Worm (Caenorhabditis elegans) whole organism, L1 larva: ENCODE measurements around the gene Y48E1B.8.

Experiments
- C04F5.9 ChIP-seq: sonication (generic microtip); optimal IDR thresholded peaks from 2 replicates; lab custom pipeline; 2016; ENCODE audit warnings: missing genetic modification characterization, missing compliant biosample characterization
- C16A3.4 ChIP-seq: fragments of 150-350 bp; optimal IDR thresholded peaks from 2 replicates; lab custom pipeline; 2014; ENCODE audit warnings: missing biosample characterization, missing genetic modification characterization
- F16B12.6 ChIP-seq: fragments of 150-350 bp; optimal IDR thresholded peaks from 2 replicates; lab custom pipeline; 2014; ENCODE audit warnings: missing biosample characterization, missing genetic modification characterization
- Y116A8C.19 ChIP-seq: sonication (generic microtip); optimal IDR thresholded peaks from 2 replicates; lab custom pipeline; 2016; ENCODE audit warnings: missing compliant biosample characterization, missing genetic modification characterization, borderline replicate concordance
- aha-1 ChIP-seq: fragments of 150-350 bp; optimal IDR thresholded peaks from 2 replicates; lab custom pipeline; 2014; ENCODE audit warnings: missing biosample characterization, missing genetic modification characterization
- alr-1 ChIP-seq: fragments of 200-800 bp; sonication (Bioruptor generic); optimal IDR thresholded peaks from 2 replicates; lab custom pipeline; 2018; ENCODE audit warnings: borderline replicate concordance, mild to moderate bottlenecking, missing genetic modification characterization, missing compliant biosample characterization
- ama-1 ChIP-seq: fragments of 150-350 bp; optimal IDR thresholded peaks from 2 replicates; lab custom pipeline; 2014
- ceh-8 ChIP-seq: fragments of 200-800 bp; sonication (Bioruptor generic); optimal IDR thresholded peaks from 2 replicates; lab custom pipeline; 2018; ENCODE audit warnings: mild to moderate bottlenecking, missing genetic modification characterization, moderate library complexity, missing compliant biosample characterization
- ceh-82 ChIP-seq, 3 experiments: fragments of 150-350 bp in 1 of 3; sonication (generic microtip) in 2 of 3; optimal IDR thresholded peaks; 2 replicates each; lab custom pipeline; 2014 to 2017; ENCODE audit warnings: missing biosample characterization in 3 of 3, missing genetic modification characterization in 3 of 3
- ces-1 ChIP-seq: fragments of 150-350 bp; optimal IDR thresholded peaks from 2 replicates; lab custom pipeline; 2014; ENCODE audit warnings: missing biosample characterization, missing genetic modification reagents, missing genetic modification characterization
- efl-1 ChIP-seq, 4 experiments: fragments of 150-350 bp; optimal IDR thresholded peaks in 3 of 4; peaks in 1 of 4; 1 replicate in 1 of 4; 2 replicates in 3 of 4; lab custom pipeline; 2014; ENCODE audit warnings: missing biosample characterization in 2 of 4, missing genetic modification characterization in 2 of 4, missing genetic modification reagents in 2 of 4
- egl-13 ChIP-seq: sonication (generic microtip); optimal IDR thresholded peaks from 2 replicates; lab custom pipeline; 2016; ENCODE audit warnings: missing genotype, missing genetic modification reagents, missing genetic modification characterization, missing compliant biosample characterization
- egl-27 ChIP-seq, 2 experiments: fragments of 150-350 bp in 1 of 2; sonication (generic microtip); optimal IDR thresholded peaks; 3 replicates each; lab custom pipeline; 2017 to 2018; ENCODE audit warnings: missing biosample characterization in 2 of 2, missing genetic modification characterization in 2 of 2, missing genetic modification reagents in 2 of 2
- elt-2 ChIP-seq: sonication (generic microtip); optimal IDR thresholded peaks from 2 replicates; lab custom pipeline; 2016; ENCODE audit warnings: missing genetic modification characterization, mild to moderate bottlenecking, inconsistent platforms, missing compliant biosample characterization, missing genetic modification reagents
- elt-3 ChIP-seq, 6 experiments: fragments of 150-350 bp in 1 of 6; sonication (generic microtip); optimal IDR thresholded peaks; 2 replicates each; lab custom pipeline; 2017 to 2018; ENCODE audit warnings: missing biosample characterization in 6 of 6, missing genetic modification characterization in 6 of 6, inconsistent platforms in 1 of 6
- fkh-8 ChIP-seq: sonication (generic microtip); optimal IDR thresholded peaks from 2 replicates; lab custom pipeline; 2016; ENCODE audit warnings: mild to moderate bottlenecking, missing genetic modification characterization, missing compliant biosample characterization
- grh-1 ChIP-seq: fragments of 200-800 bp; sonication (Bioruptor generic); IDR thresholded peaks from 2 replicates; pipeline ENCODE4 v1.3.6; 2022; ENCODE audit warnings: missing genetic modification reagents, missing genetic modification characterization, missing compliant biosample characterization
- hlh-17 ChIP-seq: fragments of 200-800 bp; sonication (Bioruptor generic); optimal IDR thresholded peaks from 2 replicates; lab custom pipeline; 2018; ENCODE audit warnings: missing genetic modification characterization, mild to moderate bottlenecking, missing compliant biosample characterization, moderate library complexity, borderline replicate concordance
- hpl-2 ChIP-seq: fragments of 150-350 bp; optimal IDR thresholded peaks from 2 replicates; lab custom pipeline; 2014; ENCODE audit warnings: missing biosample characterization, missing genetic modification reagents, missing genetic modification characterization
- irx-1 ChIP-seq: sonication (generic microtip); optimal IDR thresholded peaks from 2 replicates; lab custom pipeline; 2016; ENCODE audit warnings: missing genetic modification characterization, missing compliant biosample characterization
- isw-1 ChIP-seq: fragments of 200-800 bp; sonication (Bioruptor generic); IDR thresholded peaks from 2 replicates; pipeline ENCODE4 v1.3.6; 2022; ENCODE audit warnings: missing genetic modification characterization, missing compliant biosample characterization
- jun-1 ChIP-seq: fragments of 150-350 bp; optimal IDR thresholded peaks from 2 replicates; lab custom pipeline; 2014; ENCODE audit warnings: missing biosample characterization, missing genetic modification reagents, missing genetic modification characterization
- lin-14 ChIP-seq: fragments of 200-800 bp; sonication (Bioruptor generic); optimal IDR thresholded peaks from 2 replicates; lab custom pipeline; 2018; ENCODE audit warnings: mild to moderate bottlenecking, missing genetic modification characterization, moderate library complexity, missing compliant biosample characterization
- lin-15B ChIP-seq: fragments of 150-350 bp; sonication (generic microtip); optimal IDR thresholded peaks from 3 replicates; lab custom pipeline; 2014; ENCODE audit warnings: missing biosample characterization, missing genetic modification characterization
- lin-35 ChIP-seq, 2 experiments: fragments of 150-350 bp; optimal IDR thresholded peaks; 2 replicates each; lab custom pipeline; 2014; ENCODE audit warnings: missing biosample characterization in 2 of 2, missing genetic modification characterization in 2 of 2, missing genetic modification reagents in 2 of 2
- lin-39 ChIP-seq: fragments of 150-350 bp; optimal IDR thresholded peaks from 2 replicates; lab custom pipeline; 2014; ENCODE audit warnings: missing biosample characterization, missing genetic modification reagents, missing genetic modification characterization
- mdl-1 ChIP-seq, 2 experiments: fragments of 150-350 bp; optimal IDR thresholded peaks; 2 replicates each; lab custom pipeline; 2014 to 2017; ENCODE audit warnings: missing biosample characterization in 2 of 2, missing genetic modification characterization in 2 of 2, inconsistent platforms in 1 of 2
- nhr-12 ChIP-seq: sonication (generic microtip); optimal IDR thresholded peaks from 2 replicates; lab custom pipeline; 2017; ENCODE audit warnings: missing biosample characterization, missing genetic modification characterization
- nhr-19 ChIP-seq: fragments of 200-800 bp; sonication (Bioruptor generic); conservative IDR thresholded peaks from 2 replicates; pipeline ENCODE4 v1.3.6; 2022; ENCODE audit warnings: missing genetic modification characterization, missing compliant biosample characterization
- nhr-20 ChIP-seq: sonication (generic microtip); optimal IDR thresholded peaks from 2 replicates; lab custom pipeline; 2016; ENCODE audit warnings: mild to moderate bottlenecking, missing genetic modification characterization, missing compliant biosample characterization
- nhr-237 ChIP-seq: fragments of 150-350 bp; optimal IDR thresholded peaks from 2 replicates; lab custom pipeline; 2014; ENCODE audit warnings: missing biosample characterization, missing genetic modification characterization
- nhr-76 ChIP-seq: sonication (generic microtip); optimal IDR thresholded peaks from 2 replicates; lab custom pipeline; 2017; ENCODE audit warnings: missing biosample characterization, missing genetic modification characterization
- nhr-84 ChIP-seq: sonication (generic microtip); optimal IDR thresholded peaks from 2 replicates; lab custom pipeline; 2017; ENCODE audit warnings: missing biosample characterization, missing genetic modification characterization
- nhr-85 ChIP-seq: sonication (generic microtip); peaks from one replicate; lab custom pipeline; 2016; ENCODE audit warnings: missing genetic modification characterization, inconsistent platforms, missing compliant biosample characterization
- nhr-90 ChIP-seq: sonication (generic microtip); optimal IDR thresholded peaks from 2 replicates; lab custom pipeline; 2016; ENCODE audit warnings: mild to moderate bottlenecking, missing genetic modification characterization, missing compliant biosample characterization; ENCODE audit not compliant: poor library complexity
- pag-3 ChIP-seq: sonication (generic microtip); optimal IDR thresholded peaks from 2 replicates; lab custom pipeline; 2017; ENCODE audit warnings: missing genetic modification characterization, mild to moderate bottlenecking, missing compliant biosample characterization, antibody characterized with exemption, borderline replicate concordance; ENCODE audit not compliant: insufficient read depth
- pqm-1 ChIP-seq: sonication (generic microtip); optimal IDR thresholded peaks from 3 replicates; lab custom pipeline; 2017; ENCODE audit warnings: missing biosample characterization, missing genetic modification characterization
- rnt-1 ChIP-seq: sonication (generic microtip); optimal IDR thresholded peaks from 2 replicates; lab custom pipeline; 2016; ENCODE audit warnings: mild to moderate bottlenecking, missing genetic modification characterization, moderate library complexity, missing compliant biosample characterization
- skn-1 ChIP-seq: fragments of 150-350 bp; optimal IDR thresholded peaks from 2 replicates; lab custom pipeline; 2014; ENCODE audit warnings: missing biosample characterization, missing genetic modification characterization
- snpc-4 ChIP-seq: fragments of 150-350 bp; optimal IDR thresholded peaks from 2 replicates; lab custom pipeline; 2014; ENCODE audit warnings: missing biosample characterization, missing genetic modification characterization
- snu-23 ChIP-seq: sonication (generic microtip); optimal IDR thresholded peaks from 2 replicates; lab custom pipeline; 2016; ENCODE audit warnings: missing genetic modification characterization, missing compliant biosample characterization
- sup-37 ChIP-seq: fragments of 200-800 bp; sonication (Bioruptor generic); optimal IDR thresholded peaks from 2 replicates; lab custom pipeline; 2018; ENCODE audit warnings: mild to moderate bottlenecking, missing genetic modification characterization, missing compliant biosample characterization
- swsn-7 ChIP-seq: sonication (generic microtip); optimal IDR thresholded peaks from 2 replicates; lab custom pipeline; 2016; ENCODE audit warnings: missing genetic modification characterization, missing compliant biosample characterization
- tbx-2 ChIP-seq: sonication (generic microtip); optimal IDR thresholded peaks from 2 replicates; lab custom pipeline; 2016; ENCODE audit warnings: missing genetic modification characterization, missing compliant biosample characterization
- tlp-1 ChIP-seq: fragments of 150-350 bp; optimal IDR thresholded peaks from 2 replicates; lab custom pipeline; 2014; ENCODE audit warnings: missing biosample characterization, missing genetic modification characterization
- unc-130 ChIP-seq: fragments of 150-350 bp; optimal IDR thresholded peaks from 2 replicates; lab custom pipeline; 2017; ENCODE audit warnings: missing biosample characterization, missing genetic modification characterization, inconsistent platforms
- unc-30 ChIP-seq: sonication (generic microtip); optimal IDR thresholded peaks from 2 replicates; lab custom pipeline; 2017; ENCODE audit warnings: missing biosample characterization, missing genetic modification characterization
- unc-98 ChIP-seq: fragments of 200-800 bp; sonication (Bioruptor generic); IDR thresholded peaks from 2 replicates; pipeline ENCODE4 v1.3.6; 2022; ENCODE audit warnings: missing genetic modification characterization, missing compliant biosample characterization
- vab-15 ChIP-seq: sonication (generic microtip); optimal IDR thresholded peaks from 2 replicates; lab custom pipeline; 2017; ENCODE audit warnings: missing genotype, mild to moderate bottlenecking, missing genetic modification characterization, missing compliant biosample characterization
- xbp-1 ChIP-seq: sonication (generic microtip); optimal IDR thresholded peaks from 2 replicates; lab custom pipeline; 2016; ENCODE audit warnings: missing genetic modification characterization, missing compliant biosample characterization

Y48E1B.8 gene

ce11 chrII:13575018-13575948, 10.2 kb upstream of the Y48E1B.8 start, which contains the start of the genes mrpl-37 and lin-38:
mrpl-37 (minus strand) TSS chrII:13575068.
lin-38 (plus strand) TSS chrII:13575925.
- no peak for TF ChIP-seq elt-2 (tag; lab: Kevin White, UChicago)
- peak; percentile 78 for TF ChIP-seq snu-23 (GFP tag; lab: Kevin White, UChicago)
- TF ChIP-seq nhr-90 (tag; lab: Kevin White, UChicago) = peak; percentile 9
- peak; percentile 75 for TF ChIP-seq fkh-8
- TF ChIP-seq unc-98 (GFP tag; lab: Robert Waterston, UW) = no peak; the same call in 1 of the 2 replicates
- TF ChIP-seq pag-3 (tag; lab: Kevin White, UChicago) = no peak
- peak; percentile 32; the same call in 1 of the 2 replicates for TF ChIP-seq isw-1
- no peak for TF ChIP-seq alr-1 (tag; lab: Kevin White, UChicago)
- peak; percentile 80 to 83 for TF ChIP-seq lin-35 (GFP tag; optimal IDR thresholded peaks at IDR 0.05; lab: Kevin White, UChicago)
- no peak for TF ChIP-seq nhr-237 (tag; lab: Kevin White, UChicago)
- TF ChIP-seq F16B12.6 (tag; lab: Kevin White, UChicago) = peak; percentile 63
- TF ChIP-seq snpc-4 (tag; lab: Kevin White, UChicago) = peak; percentile 48
- peak in 1 of 6 experiments; percentile 27 for TF ChIP-seq elt-3 (tag; optimal IDR thresholded peaks at IDR 0.05; lab: Kevin White, UChicago)
- TF ChIP-seq rnt-1 (tag; lab: Kevin White, UChicago) = no peak
- no peak for TF ChIP-seq nhr-84 (tag; lab: Kevin White, UChicago)
- peak; percentile 35 for TF ChIP-seq egl-13 (tag; lab: Kevin White, UChicago)
- TF ChIP-seq unc-30 = no peak
- no peak for TF ChIP-seq nhr-12
- TF ChIP-seq ceh-82 (tag; optimal IDR thresholded peaks at IDR 0.05; lab: Kevin White, UChicago) = peak in 2 of 3 experiments; percentile 10 to 81
- no peak for TF ChIP-seq nhr-76 (tag; lab: Kevin White, UChicago)
- peak; percentile 54 for TF ChIP-seq tbx-2
- TF ChIP-seq ces-1 (GFP tag; lab: Kevin White, UChicago) = no peak
- peak; percentile 75 to 87 for TF ChIP-seq efl-1 (optimal IDR thresholded peaks at IDR 0.05; lab: Kevin White, UChicago)
- peak; percentile 75 to 95 for TF ChIP-seq efl-1 (GFP tag; optimal IDR thresholded peaks at IDR 0.05 in 1 of 2; lab: Kevin White, UChicago)
- TF ChIP-seq aha-1 (tag; lab: Kevin White, UChicago) = no peak
- TF ChIP-seq jun-1 (tag; lab: Kevin White, UChicago) = peak; percentile 28
- no peak for TF ChIP-seq C04F5.9 (tag; lab: Kevin White, UChicago)
- peak; percentile 54 for TF ChIP-seq xbp-1 (tag; lab: Kevin White, UChicago)
- no peak for TF ChIP-seq sup-37
- TF ChIP-seq swsn-7 = no peak
- no peak for TF ChIP-seq hlh-17
- TF ChIP-seq C16A3.4 (tag; lab: Kevin White, UChicago) = peak; percentile 78
- TF ChIP-seq ama-1 (lab: Kevin White, UChicago) = no peak
- no peak for TF ChIP-seq lin-39 (tag; lab: Kevin White, UChicago)
- TF ChIP-seq mdl-1 (tag; optimal IDR thresholded peaks at IDR 0.05; lab: Kevin White, UChicago) = peak in 1 of 2 experiments; percentile 49
- TF ChIP-seq nhr-19 (GFP tag; lab: Robert Waterston, UW) = peak; percentile 53
- TF ChIP-seq unc-130 = peak; percentile 60
- no peak for TF ChIP-seq tlp-1 (tag; lab: Kevin White, UChicago)
- TF ChIP-seq vab-15 (tag; lab: Kevin White, UChicago) = no peak
- TF ChIP-seq hpl-2 = no peak
- TF ChIP-seq grh-1 (GFP tag; lab: Robert Waterston, UW) = no peak
- TF ChIP-seq lin-15B (tag; lab: Kevin White, UChicago) = peak; percentile 97
- no peak for TF ChIP-seq Y116A8C.19 (tag; lab: Kevin White, UChicago)
- TF ChIP-seq skn-1 (tag; lab: Kevin White, UChicago) = peak; percentile 84
- TF ChIP-seq nhr-20 = no peak
- no peak for TF ChIP-seq irx-1
- no peak for TF ChIP-seq pqm-1 (tag; lab: Kevin White, UChicago)
- TF ChIP-seq egl-27 (tag; optimal IDR thresholded peaks at IDR 0.05; lab: Kevin White, UChicago) = no peak
- peak; percentile 41 for TF ChIP-seq nhr-85 (tag; lab: Kevin White, UChicago)
- no peak for TF ChIP-seq lin-14 (GFP tag; lab: Kevin White, UChicago)
- TF ChIP-seq ceh-8 (GFP tag; lab: Kevin White, UChicago) = no peak
